Fruit fly (Drosophila melanogaster): ENCODE data around the gene CG13255.

Gene CG13255

DNA sequence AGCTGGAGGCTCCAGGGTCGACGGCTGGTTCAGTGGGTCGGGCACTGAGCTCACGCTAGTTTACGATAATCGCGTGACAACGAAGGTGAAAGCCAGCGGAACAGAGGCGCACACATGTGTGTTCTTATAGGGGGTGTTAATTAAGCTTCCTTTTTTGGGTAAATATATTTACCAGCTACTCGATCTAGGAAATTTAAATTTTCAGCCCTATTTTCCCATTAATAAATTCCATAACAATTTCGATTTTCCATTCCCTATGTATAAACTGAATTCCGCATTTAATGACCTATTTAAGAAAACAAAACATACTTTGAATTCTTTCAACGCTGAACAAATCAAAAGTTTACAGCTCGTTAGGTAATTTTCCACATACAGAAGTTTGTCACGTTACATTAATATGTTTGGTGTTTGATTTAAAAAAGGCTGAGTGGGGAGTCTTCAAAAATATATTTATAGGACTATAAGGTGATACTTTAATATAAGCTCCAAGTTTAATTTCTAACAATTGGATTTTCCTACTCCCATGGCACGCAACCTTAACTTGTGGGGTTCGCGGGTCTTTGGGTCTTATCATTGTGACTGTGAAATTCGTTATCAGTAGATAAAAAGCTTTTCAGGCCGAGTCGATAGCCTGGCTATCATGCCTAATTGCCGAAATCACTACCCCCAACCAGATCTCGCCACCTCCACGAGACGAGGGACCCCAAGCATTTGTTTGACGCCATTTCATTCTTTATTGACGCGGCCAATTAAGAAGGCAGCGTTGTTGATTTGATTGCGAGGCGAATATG lies at the start of gene CG13255:
Gene CG13255, plus strand, starts transcription at position 449 of the 791 bp plus-strand sequence.
- TF ChIP-seq gl (tag; optimal IDR thresholded peaks at IDR 0.05) = no peak
- no peak for TF ChIP-seq CG13204 (GFP tag; optimal IDR thresholded peaks at IDR 0.05)
- no peak for TF ChIP-seq CG8301 (tag; optimal IDR thresholded peaks at IDR 0.05)
- no peak for TF ChIP-seq CG4496 (GFP tag; IDR thresholded peaks at IDR 0.05)
- TF ChIP-seq Ets98B (GFP tag; IDR thresholded peaks at IDR 0.05) = 0 out of 2 replicates have a peak, but pooled peaks have one; percentile 26
- TF ChIP-seq CG34367 (tag; optimal IDR thresholded peaks at IDR 0.05) = no peak
- peak; percentile 74 for TF ChIP-seq EcR (GFP tag; optimal IDR thresholded peaks at IDR 0.05)
- no peak for TF ChIP-seq CG17806 (tag; optimal IDR thresholded peaks at IDR 0.05)
- no peak for TF ChIP-seq CG32121 (GFP tag; IDR thresholded peaks at IDR 0.05)
- TF ChIP-seq CG14655 (GFP tag; optimal IDR thresholded peaks at IDR 0.05) = no peak
- 0 out of 3 replicates have a peak, but pooled peaks have one; percentile 23 for TF ChIP-seq fd96Ca (GFP tag; IDR thresholded peaks at IDR 0.05)
- no peak for TF ChIP-seq CG9948 (tag; optimal IDR thresholded peaks at IDR 0.05)
- TF ChIP-seq Pif1B (GFP tag; optimal IDR thresholded peaks at IDR 0.05) = no peak
- no peak for TF ChIP-seq rn (GFP tag; IDR thresholded peaks at IDR 0.05)

DNA sequence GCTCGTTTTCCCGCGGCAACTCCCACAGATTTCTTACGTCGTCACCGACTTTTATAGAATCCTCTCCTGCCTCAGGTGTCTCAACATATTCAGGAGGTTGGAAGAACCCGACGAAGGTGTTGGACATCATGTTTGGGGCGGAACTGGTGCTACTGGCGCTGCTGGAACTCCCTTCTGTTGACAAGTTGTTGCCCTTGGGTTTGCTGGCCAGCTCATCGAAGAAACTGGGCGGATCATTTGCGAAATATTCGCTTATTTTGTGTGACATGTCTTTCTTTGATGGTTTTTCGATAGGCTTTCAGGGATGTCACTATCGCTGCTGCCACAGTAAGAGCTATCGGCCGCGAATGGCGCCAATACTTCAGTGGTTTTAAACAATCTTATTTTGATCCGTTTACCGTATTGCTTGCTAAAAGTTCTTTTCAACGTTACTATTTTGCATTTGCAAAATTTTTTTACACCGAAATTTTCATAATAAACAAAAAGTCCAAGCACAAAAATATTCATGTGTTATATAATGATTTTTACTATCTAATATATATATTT lies 49.4 kb upstream of the CG13255 start, which contains the start of gene CG11396:
Gene CG11396, minus strand, starts transcription at position 303 of the 546 bp plus-strand sequence.
- TF ChIP-seq CG15710 (tag; optimal IDR thresholded peaks at IDR 0.05) (no peak), D1 (tag; optimal IDR thresholded peaks at IDR 0.05) (peak; percentile 9)

DNA sequence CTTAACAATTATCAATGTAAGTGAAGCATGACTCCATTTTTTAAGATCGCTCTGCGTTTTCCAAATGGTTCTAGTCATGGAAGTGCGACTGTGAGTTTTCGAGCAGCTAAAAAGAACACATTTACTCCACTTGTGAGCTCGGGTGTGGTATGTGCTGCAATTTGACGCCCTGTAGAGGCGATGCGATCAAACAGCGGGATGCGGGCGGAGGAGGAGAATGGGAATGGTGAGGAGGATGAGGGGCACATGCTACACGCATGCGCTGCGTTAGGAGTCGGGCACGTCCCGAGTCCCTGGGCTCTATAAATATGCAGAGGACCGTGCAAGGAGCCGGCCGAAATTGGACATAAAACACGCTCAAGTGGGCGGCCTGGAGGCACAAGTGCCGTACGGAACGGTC lies 48.0 kb upstream of the CG13255 start:
- no peak for TF ChIP-seq CG8301 (tag; optimal IDR thresholded peaks at IDR 0.05)
- TF ChIP-seq CG14655 (GFP tag; optimal IDR thresholded peaks at IDR 0.05) = no peak
- no peak for TF ChIP-seq rn (GFP tag; IDR thresholded peaks at IDR 0.05)
- no peak for TF ChIP-seq CG32121 (GFP tag; IDR thresholded peaks at IDR 0.05)
- TF ChIP-seq CG13204 (GFP tag; optimal IDR thresholded peaks at IDR 0.05) = no peak
- no peak for TF ChIP-seq Ets98B (GFP tag; IDR thresholded peaks at IDR 0.05)
- TF ChIP-seq Pif1B (GFP tag; optimal IDR thresholded peaks at IDR 0.05) = no peak
- TF ChIP-seq D1 (tag; optimal IDR thresholded peaks at IDR 0.05) = no peak
- TF ChIP-seq CG4496 (GFP tag; IDR thresholded peaks at IDR 0.05) = no peak
- no peak for TF ChIP-seq Pif1A (GFP tag; optimal IDR thresholded peaks at IDR 0.05)

DNA sequence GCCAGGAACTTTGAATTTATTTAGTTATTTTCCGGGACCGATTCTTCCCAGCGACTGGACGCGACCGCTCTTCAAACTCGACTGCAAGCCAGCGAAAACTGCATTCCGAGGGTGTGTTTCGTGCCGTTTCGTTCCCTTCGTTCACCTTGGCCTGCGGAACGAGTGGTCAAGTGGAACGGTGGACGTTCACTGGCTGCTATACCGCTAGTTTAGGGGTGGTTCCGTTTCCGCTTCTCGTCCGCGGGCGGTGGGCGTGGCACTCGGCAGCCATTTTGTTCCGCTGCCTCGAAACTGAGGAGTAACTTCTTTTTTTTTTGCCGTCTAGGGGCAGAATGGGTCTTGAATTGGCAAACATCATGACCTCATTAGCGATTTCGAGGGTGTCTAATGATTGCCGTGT lies 44.6 kb upstream of the CG13255 start, which contains the start of gene Six4:
Gene Six4, minus strand, starts transcription at position 85 of the 400 bp plus-strand sequence.
- TF ChIP-seq gl (tag; optimal IDR thresholded peaks at IDR 0.05) (no peak), Ets98B (GFP tag; IDR thresholded peaks at IDR 0.05) (no peak), CG17806 (tag; optimal IDR thresholded peaks at IDR 0.05) (no peak), CG9948 (tag; optimal IDR thresholded peaks at IDR 0.05) (no peak), Pif1A (GFP tag; optimal IDR thresholded peaks at IDR 0.05) (no peak), CG10348 (GFP tag; IDR thresholded peaks at IDR 0.05) (no peak), Snoo (tag; optimal IDR thresholded peaks at IDR 0.05) (no peak), CG4496 (GFP tag; IDR thresholded peaks at IDR 0.05) (no peak), CG12605 (GFP tag; IDR thresholded peaks at IDR 0.05) (no peak), fd96Ca (GFP tag; IDR thresholded peaks at IDR 0.05) (no peak), Pif1B (GFP tag; optimal IDR thresholded peaks at IDR 0.05) (no peak), CG8301 (tag; optimal IDR thresholded peaks at IDR 0.05) (no peak), CG14655 (GFP tag; optimal IDR thresholded peaks at IDR 0.05) (no peak), CG34367 (tag; optimal IDR thresholded peaks at IDR 0.05) (no peak), CG15710 (tag; optimal IDR thresholded peaks at IDR 0.05) (no peak)

DNA sequence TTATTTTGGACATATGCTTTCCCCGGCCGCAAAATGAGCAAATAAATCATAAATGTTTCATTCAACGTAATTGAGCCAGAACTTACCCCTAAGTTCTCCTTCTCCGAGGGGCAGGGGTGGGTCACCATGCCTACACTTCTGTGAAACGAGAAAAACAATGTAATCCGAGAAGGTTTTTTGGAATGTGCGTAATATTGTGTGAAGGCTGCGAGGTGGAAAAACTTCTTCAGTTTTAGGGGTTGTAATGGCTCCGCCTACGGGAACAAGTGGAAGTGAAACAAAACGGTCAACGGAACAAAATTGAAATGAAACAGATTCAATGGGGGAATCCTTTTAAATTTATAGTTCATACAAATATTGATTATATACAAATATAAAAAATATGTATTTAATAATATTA lies 40.5 kb upstream of the CG13255 start:
- TF ChIP-seq CG17806 (tag; optimal IDR thresholded peaks at IDR 0.05) = no peak
- no peak for TF ChIP-seq CG12605 (GFP tag; IDR thresholded peaks at IDR 0.05)
- no peak for TF ChIP-seq CG13204 (GFP tag; optimal IDR thresholded peaks at IDR 0.05)
- no peak for TF ChIP-seq rn (GFP tag; IDR thresholded peaks at IDR 0.05)
- no peak for TF ChIP-seq EcR (GFP tag; optimal IDR thresholded peaks at IDR 0.05)
- no peak for TF ChIP-seq gl (tag; optimal IDR thresholded peaks at IDR 0.05)
- TF ChIP-seq CG10348 (GFP tag; IDR thresholded peaks at IDR 0.05) = no peak
- TF ChIP-seq fd96Ca (GFP tag; IDR thresholded peaks at IDR 0.05) = no peak
- no peak for TF ChIP-seq CG32121 (GFP tag; IDR thresholded peaks at IDR 0.05)

DNA sequence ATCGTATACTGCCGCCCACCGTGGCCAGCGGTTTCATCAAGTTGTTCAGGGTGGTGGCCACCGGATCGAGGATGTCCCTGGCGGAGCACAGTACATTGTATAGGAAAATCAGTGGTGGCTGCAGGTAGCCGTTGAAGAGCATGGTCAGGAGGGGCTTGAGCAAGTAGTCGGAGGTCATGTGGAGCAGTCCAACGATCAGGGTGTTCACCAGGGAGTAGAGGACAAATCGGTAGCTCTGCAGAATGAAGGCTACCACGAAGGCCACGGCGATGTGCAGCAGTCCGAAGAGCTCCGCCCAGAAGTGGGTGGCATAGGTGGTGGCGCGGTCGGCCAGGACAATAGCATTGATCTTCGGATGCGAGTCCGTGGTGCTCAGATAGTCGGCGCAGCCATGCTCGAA lies 39.9 kb upstream of the CG13255 start:
- no peak for TF ChIP-seq CG4496 (GFP tag; IDR thresholded peaks at IDR 0.05)
- no peak for TF ChIP-seq CG12605 (GFP tag; IDR thresholded peaks at IDR 0.05)
- no peak for TF ChIP-seq Snoo (tag; optimal IDR thresholded peaks at IDR 0.05)
- no peak for TF ChIP-seq fd96Ca (GFP tag; IDR thresholded peaks at IDR 0.05)
- TF ChIP-seq Pif1B (GFP tag; optimal IDR thresholded peaks at IDR 0.05) = no peak
- no peak for TF ChIP-seq Ets98B (GFP tag; IDR thresholded peaks at IDR 0.05)
- TF ChIP-seq CG15710 (tag; optimal IDR thresholded peaks at IDR 0.05) = no peak
- no peak for TF ChIP-seq Pif1A (GFP tag; optimal IDR thresholded peaks at IDR 0.05)
- no peak for TF ChIP-seq D1 (tag; optimal IDR thresholded peaks at IDR 0.05)
- TF ChIP-seq rn (GFP tag; IDR thresholded peaks at IDR 0.05) = no peak
- TF ChIP-seq CG9948 (tag; optimal IDR thresholded peaks at IDR 0.05) = no peak
- TF ChIP-seq CG8159 (tag; optimal IDR thresholded peaks at IDR 0.05) = no peak
- TF ChIP-seq CG14655 (GFP tag; optimal IDR thresholded peaks at IDR 0.05) = no peak
- TF ChIP-seq EcR (GFP tag; optimal IDR thresholded peaks at IDR 0.05) = no peak
- TF ChIP-seq CG34367 (tag; optimal IDR thresholded peaks at IDR 0.05) = no peak
- TF ChIP-seq CG13204 (GFP tag; optimal IDR thresholded peaks at IDR 0.05) = no peak

Data from whole organism, pupa.